Worm (Caenorhabditis elegans): ENCODE measurements around the gene fat-3.
A peak's percentile ranks its signal among the peaks of the same experiment; 100 is the strongest.

Gene fat-3

DNA sequence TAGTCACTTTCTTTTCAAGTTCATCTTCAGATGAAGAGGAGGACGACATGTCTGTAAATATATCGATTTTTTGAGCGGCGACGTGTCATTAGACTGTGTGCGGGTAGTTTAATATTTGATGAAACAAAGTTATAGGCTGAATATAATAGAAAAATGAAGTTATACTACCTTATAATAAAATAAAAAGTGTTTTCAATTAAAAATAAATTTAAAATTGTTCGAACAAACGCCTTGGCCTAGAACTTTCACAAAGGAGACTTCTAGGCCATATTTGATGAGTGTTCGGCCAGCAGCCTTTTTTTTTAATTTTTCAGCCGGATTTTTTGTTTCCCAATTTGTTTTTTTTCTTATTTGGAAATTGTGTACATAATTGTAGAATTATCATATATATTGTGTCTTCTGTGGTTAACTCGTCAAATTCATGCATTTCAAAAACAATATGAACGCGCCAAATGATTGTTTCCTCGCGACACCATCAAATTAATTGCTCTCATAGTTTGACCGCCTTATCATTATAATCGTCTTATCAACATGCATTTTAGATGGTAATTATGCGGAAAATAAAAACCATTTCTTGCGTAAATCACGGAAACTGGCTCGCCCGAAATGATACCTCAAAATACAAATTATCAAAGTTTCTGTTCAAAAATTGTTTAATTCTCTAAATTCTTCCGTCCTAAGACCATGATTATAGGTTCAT, 5.4 kb upstream of the fat-3 start, which contains the start of gene T13F2.2 (continued):
- TF ChIP-seq nhr-77 (tag; optimal IDR thresholded peaks at IDR 0.05) (peak; percentile 11), ceh-62 (tag; optimal IDR thresholded peaks at IDR 0.05) (no peak), lsy-2 (tag; optimal IDR thresholded peaks at IDR 0.05) (peak in 1 of 2 experiments; percentile 15), nhr-102 (tag; optimal IDR thresholded peaks at IDR 0.05) (no peak), duxl-1 (tag; optimal IDR thresholded peaks at IDR 0.05; ENCODE audit: poor library complexity) (no peak), unc-130 (GFP tag; optimal IDR thresholded peaks at IDR 0.05) (peak; percentile 46), skn-1 (tag; optimal IDR thresholded peaks at IDR 0.05) (no peak), cey-2 (tag; optimal IDR thresholded peaks at IDR 0.05; ENCODE audit: borderline replicate concordance, insufficient read depth) (no peak), ceh-82 (tag; optimal IDR thresholded peaks at IDR 0.05) (no peak), gei-8 (GFP tag; optimal IDR thresholded peaks at IDR 0.05) (no peak), Y105C5A.15 (GFP tag; IDR thresholded peaks at IDR 0.05) (no peak), nhr-28 (tag; optimal IDR thresholded peaks at IDR 0.05) (peak; percentile 72), ZK337.2 (GFP tag; IDR thresholded peaks at IDR 0.05) (no peak), nhr-48 (tag; optimal IDR thresholded peaks at IDR 0.05) (no peak), snpc-4 (tag; optimal IDR thresholded peaks at IDR 0.05) (no peak), egl-43 (GFP tag; IDR thresholded peaks at IDR 0.05) (no peak), ceh-32 (tag; optimal IDR thresholded peaks at IDR 0.05; ENCODE audit: poor library complexity) (no peak), pqm-1 (tag; optimal IDR thresholded peaks at IDR 0.05) (peak; percentile 86), lin-1 (GFP tag; IDR thresholded peaks at IDR 0.05) (no peak), D1046.2 (GFP tag; IDR thresholded peaks at IDR 0.05) (no peak), aly-2 (tag; optimal IDR thresholded peaks at IDR 0.05) (no peak), mxl-3 (GFP tag; optimal IDR thresholded peaks at IDR 0.05) (no peak), zfp-2 (tag; optimal IDR thresholded peaks at IDR 0.05) (no peak), nhr-111 (GFP tag; optimal IDR thresholded peaks at IDR 0.05) (no peak), php-3 (GFP tag; IDR thresholded peaks at IDR 0.05) (peak; percentile 95), aha-1 (tag) (no peak), attf-4 (tag; optimal IDR thresholded peaks at IDR 0.05) (no peak), zfp-3 (GFP tag; conservative IDR thresholded peaks at IDR 0.05) (no peak), nhr-25 (tag; optimal IDR thresholded peaks at IDR 0.05; ENCODE audit: borderline replicate concordance, insufficient read depth) (no peak), egl-27 (tag; optimal IDR thresholded peaks at IDR 0.05) (no peak), ama-1 (optimal IDR thresholded peaks at IDR 0.05) (no peak), jun-1 (tag; optimal IDR thresholded peaks at IDR 0.05) (no peak), ZK546.5 (tag; optimal IDR thresholded peaks at IDR 0.05) (no peak), daf-12 (tag; optimal IDR thresholded peaks at IDR 0.05) (no peak), mxl-2 (GFP tag; conservative IDR thresholded peaks at IDR 0.05) (no peak), saeg-2 (GFP tag; IDR thresholded peaks at IDR 0.05) (no peak), unc-62 (GFP tag; optimal IDR thresholded peaks at IDR 0.05 in 1 of 2) (peak in 1 of 2 experiments; percentile 2), unc-62 (tag; optimal IDR thresholded peaks at IDR 0.05) (no peak), ztf-7 (tag; optimal IDR thresholded peaks at IDR 0.05) (no peak), F49E8.2 (tag; optimal IDR thresholded peaks at IDR 0.05; ENCODE audit: borderline replicate concordance) (no peak), Y48G9A.11 (GFP tag; IDR thresholded peaks at IDR 0.05) (no peak), snpc-1.2 (GFP tag; IDR thresholded peaks at IDR 0.05) (no peak), sdz-12 (GFP tag; optimal IDR thresholded peaks at IDR 0.05) (no peak), tra-1 (GFP tag; IDR thresholded peaks at IDR 0.05) (no peak), T20F7.1 (GFP tag; optimal IDR thresholded peaks at IDR 0.05) (no peak), vab-7 (GFP tag; IDR thresholded peaks at IDR 0.05) (no peak), dmd-9 (GFP tag; IDR thresholded peaks at IDR 0.05) (no peak), mes-2 (tag; optimal IDR thresholded peaks at IDR 0.05; ENCODE audit: poor library complexity, severe bottlenecking) (peak; percentile 73), lin-38 (GFP tag; IDR thresholded peaks at IDR 0.05) (0 out of 2 replicates have a peak, but pooled peaks have one; percentile 16), lim-7 (GFP tag; IDR thresholded peaks at IDR 0.05) (no peak), fkh-10 (GFP tag; optimal IDR thresholded peaks at IDR 0.05) (no peak)
